Fruit fly (Drosophila melanogaster): ENCODE measurements around the gene Lcp65Ag3.
A peak's percentile ranks its signal among the peaks of the same experiment; 100 is the strongest.

Lcp65Ag3 gene

dm6 chr3L:6111458-6111857, 19.3 kb downstream of the Lcp65Ag3 start:
- TF ChIP-seq noc (tag; optimal IDR thresholded peaks at IDR 0.05), result no peak

- TF ChIP-seq noc (tag; optimal IDR thresholded peaks at IDR 0.05), result no peak
Measured at dm6 chr3L:6110673-6111449, 19.9 kb downstream of the Lcp65Ag3 start.

- no peak for TF ChIP-seq noc (tag; optimal IDR thresholded peaks at IDR 0.05)
Measured at dm6 chr3L:6108264-6109060, 22.3 kb downstream of the Lcp65Ag3 start.

dm6 chr3L:6106717-6107116, 24.1 kb downstream of the Lcp65Ag3 start:
- no peak for TF ChIP-seq noc (tag; optimal IDR thresholded peaks at IDR 0.05)

- TF ChIP-seq noc (tag; optimal IDR thresholded peaks at IDR 0.05), result no peak
Measured at dm6 chr3L:6105435-6105834, 25.4 kb downstream of the Lcp65Ag3 start.

dm6 chr3L:6104551-6104950, 26.2 kb downstream of the Lcp65Ag3 start:
- TF ChIP-seq noc (tag; optimal IDR thresholded peaks at IDR 0.05), result no peak

- no peak for TF ChIP-seq noc (tag; optimal IDR thresholded peaks at IDR 0.05)
Measured at dm6 chr3L:6103658-6104057, 27.1 kb downstream of the Lcp65Ag3 start.

- no peak for TF ChIP-seq noc (tag; optimal IDR thresholded peaks at IDR 0.05)
Measured at dm6 chr3L:6097270-6097669, 33.5 kb downstream of the Lcp65Ag3 start, which contains the start of gene Ets65A. Ets65A (plus strand) TSS chr3L:6097617.

dm6 chr3L:6094697-6095096, 36.1 kb downstream of the Lcp65Ag3 start, which contains the start of the genes CG10467 and loj:
CG10467 (minus strand) TSS chr3L:6094747.
loj (plus strand) TSS chr3L:6094987.
- peak; percentile 92 for TF ChIP-seq noc (tag; optimal IDR thresholded peaks at IDR 0.05)

- TF ChIP-seq noc (tag; optimal IDR thresholded peaks at IDR 0.05), result no peak
Measured at dm6 chr3L:6093213-6093612, 37.6 kb downstream of the Lcp65Ag3 start, which contains the start of gene CG10469. CG10469 (minus strand) TSS chr3L:6093313.

- no peak for TF ChIP-seq noc (tag; optimal IDR thresholded peaks at IDR 0.05)
Measured at dm6 chr3L:6085988-6086387, 44.8 kb downstream of the Lcp65Ag3 start.

dm6 chr3L:6085157-6085556, 45.6 kb downstream of the Lcp65Ag3 start:
- TF ChIP-seq noc (tag; optimal IDR thresholded peaks at IDR 0.05), result no peak

dm6 chr3L:6084446-6084845, 46.3 kb downstream of the Lcp65Ag3 start:
- TF ChIP-seq noc (tag; optimal IDR thresholded peaks at IDR 0.05), result no peak

dm6 chr3L:6082561-6082960, 48.2 kb downstream of the Lcp65Ag3 start, which contains the start of gene CG13293:
CG13293 (plus strand) TSS chr3L:6082883.
- TF ChIP-seq noc (tag; optimal IDR thresholded peaks at IDR 0.05), result no peak

Measured in whole organism, larva.